In the genomic region with DNA sequence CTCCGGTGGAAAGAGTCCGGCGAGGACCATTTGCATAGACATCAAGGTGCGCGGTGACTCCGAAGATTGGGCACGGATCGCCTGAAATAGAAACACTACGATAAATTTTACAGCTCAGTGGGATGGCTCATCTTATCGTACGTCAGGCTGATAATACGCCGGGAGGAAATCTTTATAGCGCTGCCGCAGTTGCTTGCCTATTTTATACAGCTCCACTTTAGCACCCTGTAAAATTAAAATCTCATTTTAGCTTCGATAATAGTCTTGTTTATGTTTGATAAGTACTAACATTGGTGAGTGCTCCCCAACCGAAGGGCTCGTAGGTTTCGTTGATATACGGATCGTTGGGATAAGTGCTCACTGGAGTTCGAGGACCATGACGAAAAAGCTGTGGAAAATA, we compare ENCODE assay signal across 3 fruit fly cellular contexts.
TF ChIP-seq lines count a peak whose summit lies in the region.

No protein-coding gene starts in this region.

- TF ChIP-seq CTCF in whole organism, embryonic (GFP tag; optimal IDR thresholded peaks at IDR 0.05; lab: Kevin White, UChicago): no peak

TF ChIP-seq in whole organism, adult, 20 proteins besides CTCF, POLR2A, EP300 and RAD21:
- TF ChIP-seq CG7045 (GFP tag; optimal IDR thresholded peaks at IDR 0.05; lab: Kevin White, UChicago) (peak; percentile 66), CG33017 (tag; optimal IDR thresholded peaks at IDR 0.05; lab: Kevin White, UChicago) (no peak), Hr96 (GFP tag; optimal IDR thresholded peaks at IDR 0.05; lab: Kevin White, UChicago) (no peak), CG7101 (tag; optimal IDR thresholded peaks at IDR 0.05; lab: Kevin White, UChicago) (no peak)

TF ChIP-seq in whole organism, embryonic, 481 proteins besides CTCF, POLR2A, EP300 and RAD21 (continues in another document):
- TF ChIP-seq CG13624 (GFP tag; optimal IDR thresholded peaks at IDR 0.05; lab: Kevin White, UChicago) (no peak), tap (tag; optimal IDR thresholded peaks at IDR 0.05; lab: Kevin White, UChicago) (no peak), CG11093 (GFP tag; IDR thresholded peaks at IDR 0.05; lab: Robert Waterston, UW) (no peak), gsb (GFP tag; IDR thresholded peaks at IDR 0.05; lab: Robert Waterston, UW) (0 out of 2 replicates have a peak, but pooled peaks have one; percentile 21), Fer1 (GFP tag; optimal IDR thresholded peaks at IDR 0.05; lab: Kevin White, UChicago) (peak; percentile 2), CG15696 (tag; optimal IDR thresholded peaks at IDR 0.05; lab: Kevin White, UChicago) (no peak), CG12769 (tag; optimal IDR thresholded peaks at IDR 0.05; lab: Kevin White, UChicago) (peak; percentile 21), tgo (GFP tag; IDR thresholded peaks at IDR 0.05; lab: Robert Waterston, UW) (no peak), Sry-β (GFP tag; optimal IDR thresholded peaks at IDR 0.05; lab: Kevin White, UChicago) (no peak), CG1529 (GFP tag; optimal IDR thresholded peaks at IDR 0.05; lab: Kevin White, UChicago) (no peak), nmo (GFP tag; optimal IDR thresholded peaks at IDR 0.05; lab: Kevin White, UChicago) (no peak), CG12104 (GFP tag; optimal IDR thresholded peaks at IDR 0.05; lab: Kevin White, UChicago) (no peak), repo (GFP tag; optimal IDR thresholded peaks at IDR 0.05; lab: Kevin White, UChicago) (no peak), vnd (GFP tag; IDR thresholded peaks at IDR 0.05; lab: Robert Waterston, UW; ENCODE audit: partially characterized antibody) (no peak), CG16863 (GFP tag; optimal IDR thresholded peaks at IDR 0.05; lab: Kevin White, UChicago) (no peak), nom (GFP tag; optimal IDR thresholded peaks at IDR 0.05; lab: Kevin White, UChicago) (no peak), en (GFP tag; optimal IDR thresholded peaks at IDR 0.05; lab: Kevin White, UChicago) (no peak), eyg (GFP tag; optimal IDR thresholded peaks at IDR 0.05; lab: Kevin White, UChicago) (no peak), HLH54F (GFP tag; optimal IDR thresholded peaks at IDR 0.05; lab: Kevin White, UChicago) (no peak), Dll (GFP tag; IDR thresholded peaks at IDR 0.05; lab: Robert Waterston, UW; ENCODE audit: partially characterized antibody) (no peak), Fer2 (tag; optimal IDR thresholded peaks at IDR 0.05; lab: Kevin White, UChicago) (no peak), ttk (GFP tag; IDR thresholded peaks at IDR 0.05; lab: Robert Waterston, UW) (no peak), sisA (GFP tag; IDR thresholded peaks at IDR 0.05; lab: Robert Waterston, UW) (no peak), Hr78 (GFP tag; optimal IDR thresholded peaks at IDR 0.05; lab: Kevin White, UChicago) (no peak), MESR4 (GFP tag; optimal IDR thresholded peaks at IDR 0.05; lab: Kevin White, UChicago) (no peak), CG3281 (GFP tag; optimal IDR thresholded peaks at IDR 0.05; lab: Kevin White, UChicago) (peak; percentile 22), CG14860 (GFP tag; IDR thresholded peaks at IDR 0.05; lab: Robert Waterston, UW; ENCODE audit: partially characterized antibody) (no peak), CG13287 (GFP tag; IDR thresholded peaks at IDR 0.05; lab: Robert Waterston, UW; ENCODE audit: partially characterized antibody) (no peak), Oaz (GFP tag; IDR thresholded peaks at IDR 0.05; lab: Robert Waterston, UW) (no peak), Asciz (GFP tag; optimal IDR thresholded peaks at IDR 0.05; lab: Kevin White, UChicago) (no peak), CG14710 (tag; optimal IDR thresholded peaks at IDR 0.05; lab: Kevin White, UChicago) (no peak), CG9797 (GFP tag; optimal IDR thresholded peaks at IDR 0.05; lab: Kevin White, UChicago) (no peak), CG15269 (tag; optimal IDR thresholded peaks at IDR 0.05; lab: Kevin White, UChicago) (peak; percentile 26), phol (tag; optimal IDR thresholded peaks at IDR 0.05; lab: Kevin White, UChicago) (no peak), fru (optimal IDR thresholded peaks at IDR 0.05; lab: Kevin White, UChicago) (no peak), CG11723 (GFP tag; optimal IDR thresholded peaks at IDR 0.05; lab: Kevin White, UChicago) (no peak), Lpt (GFP tag; optimal IDR thresholded peaks at IDR 0.05; lab: Kevin White, UChicago) (no peak), CG1602 (GFP tag; optimal IDR thresholded peaks at IDR 0.05; lab: Kevin White, UChicago) (no peak), Vsx1 (GFP tag; optimal IDR thresholded peaks at IDR 0.05; lab: Kevin White, UChicago) (no peak), CG9876 (GFP tag; optimal IDR thresholded peaks at IDR 0.05; lab: Kevin White, UChicago) (no peak), mam (GFP tag; optimal IDR thresholded peaks at IDR 0.05; lab: Kevin White, UChicago) (no peak), CG31441 (GFP tag; IDR thresholded peaks at IDR 0.05; lab: Robert Waterston, UW) (no peak), chif (GFP tag; optimal IDR thresholded peaks at IDR 0.05; lab: Kevin White, UChicago) (no peak)

TF ChIP-seq in whole organism, prepupa, 60 proteins besides CTCF, POLR2A, EP300 and RAD21:
- TF ChIP-seq fkh (GFP tag; optimal IDR thresholded peaks at IDR 0.05; lab: Kevin White, UChicago) (peak; percentile 26), Sox102F (GFP tag; optimal IDR thresholded peaks at IDR 0.05; lab: Kevin White, UChicago) (no peak)
